Worm (Caenorhabditis elegans): Measurements from ENCODE around the gene F17H10.1.

Gene F17H10.1

ce11 chrX:13143762-13144732 is 39.0 kb downstream of the F17H10.1 start (continued):
- TF ChIP-seq repo-1 (tag; optimal IDR thresholded peaks at IDR 0.05) (peak; percentile 29), F37B4.10 (GFP tag; IDR thresholded peaks at IDR 0.05) (no peak), mcd-1 (GFP tag; IDR thresholded peaks at IDR 0.05) (peak; percentile 66), aptf-2 (GFP tag; conservative IDR thresholded peaks at IDR 0.05) (no peak), pha-4 (tag; optimal IDR thresholded peaks at IDR 0.05) (peak; percentile 1), dpl-1 (GFP tag; optimal IDR thresholded peaks at IDR 0.05) (no peak), Y79H2A.3 (GFP tag; conservative IDR thresholded peaks at IDR 0.05) (no peak), hmg-20 (GFP tag; IDR thresholded peaks at IDR 0.05) (no peak), K12H6.12 (tag; optimal IDR thresholded peaks at IDR 0.05) (peak; percentile 46), madf-8 (GFP tag; conservative IDR thresholded peaks at IDR 0.05) (no peak), pbrm-1 (GFP tag; IDR thresholded peaks at IDR 0.05) (peak; percentile 46; the same call in 1 of the 2 replicates), ztf-22 (GFP tag; optimal IDR thresholded peaks at IDR 0.05) (no peak), hsf-1 (GFP tag; IDR thresholded peaks at IDR 0.05) (no peak), F39B2.1 (GFP tag; IDR thresholded peaks at IDR 0.05) (no peak), nfya-1 (tag; optimal IDR thresholded peaks at IDR 0.05; ENCODE audit: borderline replicate concordance, insufficient read depth) (no peak), lag-1 (GFP tag; IDR thresholded peaks at IDR 0.05) (no peak), chd-7 (tag; optimal IDR thresholded peaks at IDR 0.05) (peak; percentile 47), sdz-38 (tag; optimal IDR thresholded peaks at IDR 0.05) (no peak), snpc-1.1 (tag; optimal IDR thresholded peaks at IDR 0.05; ENCODE audit: insufficient read depth) (no peak), ceh-27 (GFP tag; optimal IDR thresholded peaks at IDR 0.05) (peak; percentile 23), dox-1 (GFP tag; IDR thresholded peaks at IDR 0.05) (peak; percentile 83), F55B11.4 (tag; optimal IDR thresholded peaks at IDR 0.05; ENCODE audit: borderline replicate concordance, insufficient read depth) (no peak), xnd-1 (tag; optimal IDR thresholded peaks at IDR 0.05) (no peak), ekl-4 (GFP tag; IDR thresholded peaks at IDR 0.05) (peak; percentile 44), rcor-1 (GFP tag; IDR thresholded peaks at IDR 0.05) (no peak; the same call in 1 of the 2 replicates), rpc-1 (optimal IDR thresholded peaks at IDR 0.05) (no peak), rpc-1 (tag; optimal IDR thresholded peaks at IDR 0.05) (no peak), C17E4.6 (GFP tag; IDR thresholded peaks at IDR 0.05) (no peak), unc-130 (GFP tag; optimal IDR thresholded peaks at IDR 0.05) (no peak), die-1 (tag; optimal IDR thresholded peaks at IDR 0.05) (no peak), cebp-2 (GFP tag; IDR thresholded peaks at IDR 0.05) (no peak; the same call in 1 of the 2 replicates), ceh-91 (GFP tag; IDR thresholded peaks at IDR 0.05) (no peak), dpff-1 (tag; optimal IDR thresholded peaks at IDR 0.05) (no peak), ztf-6 (GFP tag; IDR thresholded peaks at IDR 0.05) (no peak), madf-10 (tag; optimal IDR thresholded peaks at IDR 0.05) (peak; percentile 16), madf-3 (GFP tag; IDR thresholded peaks at IDR 0.05) (0 out of 2 replicates have a peak, but pooled peaks have one; percentile 47), tbp1 (GFP tag; optimal IDR thresholded peaks at IDR 0.05) (peak; percentile 13), attf-6 (GFP tag; IDR thresholded peaks at IDR 0.05) (no peak), atf-7 (tag; optimal IDR thresholded peaks at IDR 0.05) (peak; percentile 71), lin-40 (tag; optimal IDR thresholded peaks at IDR 0.05) (peak; percentile 60), F49E8.2 (tag; optimal IDR thresholded peaks at IDR 0.05; ENCODE audit: insufficient read depth) (no peak), nfyb-1 (GFP tag; IDR thresholded peaks at IDR 0.05) (peak; percentile 78; the same call in 1 of the 2 replicates), hlh-12 (tag; optimal IDR thresholded peaks at IDR 0.05) (no peak), lin-26 (GFP tag; IDR thresholded peaks at IDR 0.05) (0 out of 2 replicates have a peak, but pooled peaks have one; percentile 26), ceh-58 (GFP tag; IDR thresholded peaks at IDR 0.05) (no peak), snpc-4 (GFP tag; optimal IDR thresholded peaks at IDR 0.05) (no peak), snpc-4 (tag; optimal IDR thresholded peaks at IDR 0.05) (peak in 3 of 4 experiments; percentile 9 to 42 (median 10))

Measured in whole organism, young adult.